Fruit fly (Drosophila melanogaster) whole organism: ENCODE results near the gene Pmvk.

Source experiments
- CG8478 ChIP-seq: fragments of >200 bp; optimal IDR thresholded peaks from 2 replicates; lab custom pipeline; 2018; ENCODE audit warnings: inconsistent platforms
- Dll ChIP-seq: fragments of >200 bp; optimal IDR thresholded peaks from 2 replicates; lab custom pipeline; 2017
- EcR ChIP-seq, 2 experiments: fragments of >200 bp; optimal IDR thresholded peaks; 2 replicates each; lab custom pipeline; 2017; ENCODE audit warnings: missing biosample characterization in 2 of 2, missing genetic modification characterization in 2 of 2, missing genetic modification reagents in 2 of 2
- pan ChIP-seq: fragments of >200 bp; optimal IDR thresholded peaks from 2 replicates; lab custom pipeline; 2017
- psq ChIP-seq: fragments of >200 bp; optimal IDR thresholded peaks from 2 replicates; lab custom pipeline; 2017
- usp ChIP-seq: fragments of >200 bp; optimal IDR thresholded peaks from 2 replicates; lab custom pipeline; 2017; ENCODE audit warnings: missing biosample characterization, missing genetic modification characterization, mixed read lengths

Gene Pmvk

DNA sequence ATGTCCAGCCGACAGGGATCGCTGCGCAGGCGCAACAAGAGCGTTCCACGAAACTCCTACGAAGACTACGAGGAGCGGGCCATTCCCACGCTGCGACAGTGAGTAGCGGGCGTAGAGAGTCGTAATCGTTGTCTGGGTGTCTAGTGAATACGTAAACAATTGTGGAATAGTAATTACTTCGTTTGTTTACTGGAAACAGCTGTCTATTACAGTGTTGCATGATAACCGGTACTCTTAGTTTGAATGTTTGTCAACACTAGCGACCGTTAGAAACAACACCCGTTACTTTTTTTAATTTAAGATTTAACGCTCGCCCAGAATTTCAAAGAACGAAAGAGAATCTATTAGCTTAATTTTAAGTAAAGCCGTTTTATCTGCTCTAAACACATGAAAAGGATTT lies 50.1 kb downstream of the Pmvk start, which contains the start of gene CG10165:
Gene CG10165, minus strand, starts transcription at position 214 of the 400 bp plus-strand sequence.
- TF ChIP-seq pan (lab: Kevin White, UChicago), result no peak
- no peak for TF ChIP-seq CG8478 (lab: Kevin White, UChicago)
- no peak for TF ChIP-seq psq (lab: Kevin White, UChicago)
- TF ChIP-seq EcR (GFP tag; optimal IDR thresholded peaks at IDR 0.05; lab: Kevin White, UChicago), result no peak
- no peak for TF ChIP-seq Dll
- no peak for TF ChIP-seq usp (GFP tag; lab: Kevin White, UChicago)
